Worm (Caenorhabditis elegans) whole organism, midembryonic: ENCODE measurements around the gene F29B9.1.

ENCODE experiments used
- cog-1 ChIP-seq: sonication (generic microtip); optimal IDR thresholded peaks from 2 replicates; lab custom pipeline; 2016; ENCODE audit warnings: missing genetic modification characterization, missing compliant biosample characterization
- flt-1 ChIP-seq: fragments of 200-800 bp; sonication (Bioruptor generic); IDR thresholded peaks from 2 replicates; pipeline ENCODE4 v1.3.6; 2022; ENCODE audit warnings: missing genetic modification characterization, missing compliant biosample characterization
- klf-2 ChIP-seq: fragments of 200-800 bp; sonication (Bioruptor generic); conservative IDR thresholded peaks from 2 replicates; pipeline ENCODE4 v1.3.6; 2022; ENCODE audit warnings: missing genetic modification reagents, missing genetic modification characterization, missing compliant biosample characterization
- ref-1 ChIP-seq: fragments of 200-800 bp; sonication (Bioruptor generic); conservative IDR thresholded peaks from 2 replicates; pipeline ENCODE4 v1.3.6; 2022; ENCODE audit warnings: missing genetic modification reagents, missing genetic modification characterization, missing compliant biosample characterization
- tab-1 ChIP-seq: fragments of 200-800 bp; sonication (Bioruptor generic); IDR thresholded peaks from 2 replicates; pipeline ENCODE4 v1.3.6; 2022; ENCODE audit warnings: missing genetic modification characterization, missing compliant biosample characterization

DNA sequence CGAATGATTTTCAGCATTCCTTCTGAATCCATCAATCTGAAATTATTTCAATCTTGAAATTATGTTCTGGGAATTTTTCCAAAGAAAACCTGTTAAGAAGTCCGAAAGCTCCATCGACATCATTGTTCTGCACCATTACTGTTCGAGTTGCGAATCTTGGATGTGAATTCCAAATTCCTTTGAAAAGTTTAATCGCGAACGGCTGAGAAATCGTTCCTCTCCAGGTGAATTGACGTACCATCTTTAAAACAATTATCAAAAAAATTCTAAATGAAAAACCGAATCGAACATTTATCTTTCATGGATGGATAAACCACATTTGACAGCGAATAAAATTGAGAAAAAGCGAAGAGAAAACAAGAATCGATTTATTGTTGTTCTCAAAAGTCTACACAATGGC, 5.9 kb upstream of the F29B9.1 start, which contains the start of gene mrps-21:
- TF ChIP-seq tab-1 (GFP tag; lab: Robert Waterston, UW), result no peak
- no peak for TF ChIP-seq klf-2
- no peak for TF ChIP-seq flt-1 (GFP tag; lab: Robert Waterston, UW)
- no peak for TF ChIP-seq cog-1
- no peak for TF ChIP-seq ref-1 (GFP tag; lab: Robert Waterston, UW)
